Worm (Caenorhabditis elegans) whole organism, late embryonic: ENCODE results near the gene inx-5.

Experiments
- F13H6.1 ChIP-seq: sonication (generic microtip); optimal IDR thresholded peaks from 2 replicates; lab custom pipeline; 2016; ENCODE audit warnings: missing genetic modification characterization, missing compliant biosample characterization
- ahr-1 ChIP-seq: sonication (generic microtip); optimal IDR thresholded peaks from 2 replicates; lab custom pipeline; 2016; ENCODE audit warnings: missing genetic modification characterization, missing compliant biosample characterization
- ama-1 ChIP-seq: fragments of 150-350 bp; optimal IDR thresholded peaks from 2 replicates; lab custom pipeline; 2014
- ceh-31 ChIP-seq: sonication (generic microtip); optimal IDR thresholded peaks from 2 replicates; lab custom pipeline; 2016; ENCODE audit warnings: missing genetic modification characterization, missing compliant biosample characterization
- ceh-48 ChIP-seq: sonication (generic microtip); optimal IDR thresholded peaks from 2 replicates; lab custom pipeline; 2016; ENCODE audit warnings: missing genetic modification characterization, inconsistent platforms, missing compliant biosample characterization
- gmeb-2 ChIP-seq: sonication (generic microtip); optimal IDR thresholded peaks from 2 replicates; lab custom pipeline; 2016; ENCODE audit warnings: missing genetic modification characterization, inconsistent platforms, missing compliant biosample characterization
- hlh-6 ChIP-seq: sonication (generic microtip); optimal IDR thresholded peaks from 2 replicates; lab custom pipeline; 2016; ENCODE audit warnings: missing genotype, missing genetic modification characterization, missing compliant biosample characterization
- hlh-8 ChIP-seq: sonication (generic microtip); optimal IDR thresholded peaks from 2 replicates; lab custom pipeline; 2016; ENCODE audit warnings: missing genotype, missing genetic modification characterization, missing compliant biosample characterization
- nfya-1 ChIP-seq: sonication (generic microtip); optimal IDR thresholded peaks from 2 replicates; lab custom pipeline; 2017; ENCODE audit warnings: missing genetic modification characterization, mild to moderate bottlenecking, missing compliant biosample characterization, antibody characterized with exemption, moderate library complexity
- pqm-1 ChIP-seq: sonication (generic microtip); optimal IDR thresholded peaks from 2 replicates; lab custom pipeline; 2016; ENCODE audit warnings: missing genetic modification characterization, missing compliant biosample characterization
- tbx-2 ChIP-seq: sonication (generic microtip); optimal IDR thresholded peaks from 2 replicates; lab custom pipeline; 2016; ENCODE audit warnings: missing genetic modification characterization, missing compliant biosample characterization

DNA sequence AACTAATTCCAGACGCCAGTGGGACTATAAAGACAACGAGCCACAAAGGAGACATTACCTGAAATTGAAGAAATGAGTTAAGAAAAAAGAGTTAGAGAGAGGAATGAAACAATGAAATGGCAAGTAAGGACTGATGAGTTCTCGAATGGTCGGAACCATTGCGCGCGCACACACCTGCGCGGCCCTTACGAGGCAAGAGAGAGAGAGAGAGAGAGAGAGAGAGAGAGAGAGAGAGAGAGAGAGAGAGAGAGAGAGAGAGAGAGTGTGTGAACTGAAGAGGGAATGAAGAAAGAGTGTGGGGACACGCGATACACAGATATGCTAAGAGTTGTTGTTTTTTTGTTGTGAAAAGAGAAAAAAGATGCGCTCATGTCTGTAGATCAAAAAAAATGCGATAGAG lies 24.2 kb upstream of the inx-5 start, which contains the start of gene R09F10.8:
- TF ChIP-seq hlh-6 (tag; lab: Kevin White, UChicago) = no peak
- no peak for TF ChIP-seq ahr-1 (tag; lab: Kevin White, UChicago)
- no peak for TF ChIP-seq hlh-8 (tag; lab: Kevin White, UChicago)
- TF ChIP-seq tbx-2 (tag; lab: Kevin White, UChicago) = no peak
- TF ChIP-seq F13H6.1 (tag; lab: Kevin White, UChicago) = no peak
- TF ChIP-seq gmeb-2 (tag; lab: Kevin White, UChicago) = no peak
- TF ChIP-seq ceh-48 (tag; lab: Kevin White, UChicago) = no peak
- no peak for TF ChIP-seq ceh-31 (tag; lab: Kevin White, UChicago)
- TF ChIP-seq ama-1 (lab: Kevin White, UChicago) = no peak
- no peak for TF ChIP-seq pqm-1 (tag; lab: Kevin White, UChicago)
- no peak for TF ChIP-seq nfya-1 (tag; lab: Kevin White, UChicago)
